Worm (Caenorhabditis elegans): ENCODE measurements around the gene F02E8.4.

Gene F02E8.4

DNA sequence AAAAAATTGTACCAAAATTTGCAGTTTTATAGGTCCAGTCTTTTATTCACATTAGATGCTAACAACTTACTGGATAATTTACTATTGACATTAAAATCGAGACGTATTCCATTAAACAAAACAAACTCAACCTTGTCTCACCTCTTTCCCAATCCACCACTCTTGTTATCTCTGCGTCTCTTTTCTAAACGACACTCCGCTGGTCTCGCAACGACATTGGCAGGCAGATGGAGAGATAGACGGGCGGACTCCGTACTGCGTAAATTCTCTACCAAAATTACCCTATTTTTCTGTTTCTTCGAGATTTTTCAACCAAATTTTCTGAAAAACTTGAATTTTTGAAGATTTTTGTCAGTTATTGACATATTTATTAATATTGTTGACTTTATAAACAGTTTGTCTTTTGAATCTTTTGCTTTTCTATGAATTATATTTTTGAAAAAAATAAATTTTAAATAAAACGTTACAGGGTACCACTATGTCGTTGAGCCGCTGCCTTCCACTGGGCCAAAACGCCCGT, 15.4 kb downstream of the F02E8.4 start, which contains the start of gene asb-2 (continued):
- TF ChIP-seq ztf-25 (GFP tag; IDR thresholded peaks at IDR 0.05) (no peak), F52B5.7 (tag; optimal IDR thresholded peaks at IDR 0.05) (no peak), bed-1 (GFP tag; IDR thresholded peaks at IDR 0.05) (no peak), tbp1 (GFP tag; optimal IDR thresholded peaks at IDR 0.05) (peak; percentile 46), ceh-91 (GFP tag; IDR thresholded peaks at IDR 0.05) (no peak), akir-1 (GFP tag; optimal IDR thresholded peaks at IDR 0.05) (no peak), unc-62 (GFP tag; optimal IDR thresholded peaks at IDR 0.05) (peak; percentile 30), dpff-1 (tag; optimal IDR thresholded peaks at IDR 0.05) (no peak), aptf-2 (GFP tag; conservative IDR thresholded peaks at IDR 0.05) (no peak), mcd-1 (GFP tag; IDR thresholded peaks at IDR 0.05) (peak; percentile 80), pha-4 (tag; optimal IDR thresholded peaks at IDR 0.05) (peak; percentile 78), lsy-27 (tag; optimal IDR thresholded peaks at IDR 0.05; ENCODE audit: borderline replicate concordance, insufficient read depth) (no peak), repo-1 (tag; optimal IDR thresholded peaks at IDR 0.05) (no peak), athp-1 (tag; optimal IDR thresholded peaks at IDR 0.05) (no peak), efl-1 (GFP tag; optimal IDR thresholded peaks at IDR 0.05) (no peak), Y53F4B.3 (GFP tag; IDR thresholded peaks at IDR 0.05) (no peak), nhr-80 (tag; optimal IDR thresholded peaks at IDR 0.05) (peak; percentile 78), nfya-1 (tag; optimal IDR thresholded peaks at IDR 0.05; ENCODE audit: borderline replicate concordance, insufficient read depth) (no peak), attf-6 (GFP tag; IDR thresholded peaks at IDR 0.05) (no peak), gei-17 (GFP tag; optimal IDR thresholded peaks at IDR 0.05) (no peak), egrh-3 (GFP tag; IDR thresholded peaks at IDR 0.05) (no peak), ceh-58 (GFP tag; IDR thresholded peaks at IDR 0.05) (no peak), nfya-2 (GFP tag; IDR thresholded peaks at IDR 0.05) (no peak), ZK185.1 (tag; optimal IDR thresholded peaks at IDR 0.05; ENCODE audit: poor library complexity, severe bottlenecking) (peak; percentile 68), tlf-1 (GFP tag; optimal IDR thresholded peaks at IDR 0.05) (no peak), Y53G8AR.9 (GFP tag; conservative IDR thresholded peaks at IDR 0.05) (no peak), ztf-6 (GFP tag; IDR thresholded peaks at IDR 0.05) (no peak), madf-10 (tag; optimal IDR thresholded peaks at IDR 0.05) (peak; percentile 32), Y79H2A.3 (GFP tag; conservative IDR thresholded peaks at IDR 0.05) (no peak), hlh-12 (tag; optimal IDR thresholded peaks at IDR 0.05) (no peak), attf-3 (GFP tag; conservative IDR thresholded peaks at IDR 0.05) (peak; percentile 94), somi-1 (GFP tag; optimal IDR thresholded peaks at IDR 0.05) (no peak), B0261.1 (tag; optimal IDR thresholded peaks at IDR 0.05) (no peak), sea-2 (GFP tag; IDR thresholded peaks at IDR 0.05) (no peak), Y56A3A.18 (GFP tag; IDR thresholded peaks at IDR 0.05) (no peak), bed-2 (GFP tag; IDR thresholded peaks at IDR 0.05) (no peak), ama-1 (optimal IDR thresholded peaks at IDR 0.05) (no peak), ama-1 (GFP tag; optimal IDR thresholded peaks at IDR 0.05) (no peak), F23B12.7 (tag; optimal IDR thresholded peaks at IDR 0.05; ENCODE audit: insufficient read depth) (peak; percentile 55), lin-40 (tag; optimal IDR thresholded peaks at IDR 0.05) (peak; percentile 75), Y95B8A.8 (GFP tag; IDR thresholded peaks at IDR 0.05) (no peak), K12H6.12 (tag; optimal IDR thresholded peaks at IDR 0.05) (peak; percentile 46), lir-1 (GFP tag; conservative IDR thresholded peaks at IDR 0.05) (no peak), let-526 (GFP tag; IDR thresholded peaks at IDR 0.05) (no peak), attf-5 (GFP tag; optimal IDR thresholded peaks at IDR 0.05) (peak; percentile 91), B0019.2 (GFP tag; conservative IDR thresholded peaks at IDR 0.05) (no peak), pbrm-1 (GFP tag; IDR thresholded peaks at IDR 0.05) (peak; percentile 36; the same call in 1 of the 2 replicates), F37B4.10 (GFP tag; IDR thresholded peaks at IDR 0.05) (no peak), lin-35 (GFP tag; optimal IDR thresholded peaks at IDR 0.05) (peak in 1 of 3 experiments; percentile 66), chd-7 (tag; optimal IDR thresholded peaks at IDR 0.05) (no peak)
